Fruit fly (Drosophila melanogaster) whole organism: Measurements from ENCODE around the gene Acp24A4.

Experiments used
- pan ChIP-seq: fragments of >200 bp; optimal IDR thresholded peaks from 2 replicates; lab custom pipeline; 2017
- psq ChIP-seq: fragments of >200 bp; optimal IDR thresholded peaks from 2 replicates; lab custom pipeline; 2017

- TF ChIP-seq psq (lab: Kevin White, UChicago) (no peak), pan (no peak)
Measured at dm6 chr2L:3737003-3737662, 43.4 kb upstream of the Acp24A4 start.
